Fruit fly (Drosophila melanogaster): Measurements from ENCODE around the gene CG34136.

dm6 chr2L:21072389-21072788 lies 24.3 kb upstream of the CG34136 start:
- no peak for TF ChIP-seq kay (GFP tag; ENCODE audit: borderline replicate concordance)
- TF ChIP-seq Crg-1 (GFP tag; optimal IDR thresholded peaks at IDR 0.05): no peak
- no peak for TF ChIP-seq CG1620 (GFP tag; optimal IDR thresholded peaks at IDR 0.05)
- TF ChIP-seq pad (GFP tag; optimal IDR thresholded peaks at IDR 0.05): no peak
- no peak for TF ChIP-seq CG7101 (tag; optimal IDR thresholded peaks at IDR 0.05)
- no peak for TF ChIP-seq cic (GFP tag; optimal IDR thresholded peaks at IDR 0.05)

Measured in whole organism, adult.